Worm (Caenorhabditis elegans) whole organism, L1 larva: ENCODE results near the gene tpst-2.

Experiments
- F16B12.6 ChIP-seq: fragments of 150-350 bp; optimal IDR thresholded peaks from 2 replicates; lab custom pipeline; 2014; ENCODE audit warnings: missing biosample characterization, missing genetic modification characterization
- aha-1 ChIP-seq: fragments of 150-350 bp; optimal IDR thresholded peaks from 2 replicates; lab custom pipeline; 2014; ENCODE audit warnings: missing biosample characterization, missing genetic modification characterization
- blmp-1 ChIP-seq: fragments of 150-350 bp; optimal IDR thresholded peaks from 2 replicates; lab custom pipeline; 2014; ENCODE audit warnings: missing biosample characterization, missing genetic modification characterization
- ceh-8 ChIP-seq: fragments of 200-800 bp; sonication (Bioruptor generic); optimal IDR thresholded peaks from 2 replicates; lab custom pipeline; 2018; ENCODE audit warnings: mild to moderate bottlenecking, missing genetic modification characterization, moderate library complexity, missing compliant biosample characterization
- ceh-82 ChIP-seq, 3 experiments: fragments of 150-350 bp in 1 of 3; sonication (generic microtip) in 2 of 3; optimal IDR thresholded peaks; 2 replicates each; lab custom pipeline; 2014 to 2017; ENCODE audit warnings: missing biosample characterization in 3 of 3, missing genetic modification characterization in 3 of 3
- ceh-88 ChIP-seq: fragments of 200-800 bp; sonication (Bioruptor generic); IDR thresholded peaks from 2 replicates; pipeline ENCODE4 v1.3.6; 2022; ENCODE audit warnings: missing genetic modification characterization, missing compliant biosample characterization
- dpl-1 ChIP-seq, 3 experiments: fragments of 150-350 bp in 2 of 3; sonication (generic microtip) in 1 of 3; optimal IDR thresholded peaks; 2 replicates each; lab custom pipeline; 2014 to 2017; ENCODE audit warnings: missing biosample characterization in 3 of 3, missing genetic modification characterization in 3 of 3, missing genetic modification reagents in 3 of 3
- dsc-1 ChIP-seq: sonication (generic microtip); optimal IDR thresholded peaks from 2 replicates; lab custom pipeline; 2016; ENCODE audit warnings: mild to moderate bottlenecking, missing genetic modification characterization, missing compliant biosample characterization
- efl-1 ChIP-seq, 4 experiments: fragments of 150-350 bp; optimal IDR thresholded peaks in 3 of 4; peaks in 1 of 4; 1 replicate in 1 of 4; 2 replicates in 3 of 4; lab custom pipeline; 2014; ENCODE audit warnings: missing biosample characterization in 2 of 4, missing genetic modification characterization in 2 of 4, missing genetic modification reagents in 2 of 4
- egl-13 ChIP-seq: sonication (generic microtip); optimal IDR thresholded peaks from 2 replicates; lab custom pipeline; 2016; ENCODE audit warnings: missing genotype, missing genetic modification reagents, missing genetic modification characterization, missing compliant biosample characterization
- egl-27 ChIP-seq, 2 experiments: fragments of 150-350 bp in 1 of 2; sonication (generic microtip); optimal IDR thresholded peaks; 3 replicates each; lab custom pipeline; 2017 to 2018; ENCODE audit warnings: missing biosample characterization in 2 of 2, missing genetic modification characterization in 2 of 2, missing genetic modification reagents in 2 of 2
- elt-2 ChIP-seq: sonication (generic microtip); optimal IDR thresholded peaks from 2 replicates; lab custom pipeline; 2016; ENCODE audit warnings: missing genetic modification characterization, mild to moderate bottlenecking, inconsistent platforms, missing compliant biosample characterization, missing genetic modification reagents
- elt-3 ChIP-seq, 6 experiments: fragments of 150-350 bp in 1 of 6; sonication (generic microtip); optimal IDR thresholded peaks; 2 replicates each; lab custom pipeline; 2017 to 2018; ENCODE audit warnings: missing biosample characterization in 6 of 6, missing genetic modification characterization in 6 of 6, inconsistent platforms in 1 of 6
- ets-5 ChIP-seq: fragments of 200-800 bp; sonication (Bioruptor generic); IDR thresholded peaks from 2 replicates; pipeline ENCODE4 v1.3.6; 2022; ENCODE audit warnings: missing genetic modification characterization, missing compliant biosample characterization
- fkh-10 ChIP-seq: sonication (generic microtip); optimal IDR thresholded peaks from 2 replicates; lab custom pipeline; 2017; ENCODE audit warnings: missing biosample characterization, missing genetic modification reagents, missing genetic modification characterization
- fkh-8 ChIP-seq: sonication (generic microtip); optimal IDR thresholded peaks from 2 replicates; lab custom pipeline; 2016; ENCODE audit warnings: mild to moderate bottlenecking, missing genetic modification characterization, missing compliant biosample characterization
- grh-1 ChIP-seq: fragments of 200-800 bp; sonication (Bioruptor generic); IDR thresholded peaks from 2 replicates; pipeline ENCODE4 v1.3.6; 2022; ENCODE audit warnings: missing genetic modification reagents, missing genetic modification characterization, missing compliant biosample characterization
- isw-1 ChIP-seq: fragments of 200-800 bp; sonication (Bioruptor generic); IDR thresholded peaks from 2 replicates; pipeline ENCODE4 v1.3.6; 2022; ENCODE audit warnings: missing genetic modification characterization, missing compliant biosample characterization
- jun-1 ChIP-seq: fragments of 150-350 bp; optimal IDR thresholded peaks from 2 replicates; lab custom pipeline; 2014; ENCODE audit warnings: missing biosample characterization, missing genetic modification reagents, missing genetic modification characterization
- lin-14 ChIP-seq: fragments of 200-800 bp; sonication (Bioruptor generic); optimal IDR thresholded peaks from 2 replicates; lab custom pipeline; 2018; ENCODE audit warnings: mild to moderate bottlenecking, missing genetic modification characterization, moderate library complexity, missing compliant biosample characterization
- lin-35 ChIP-seq, 2 experiments: fragments of 150-350 bp; optimal IDR thresholded peaks; 2 replicates each; lab custom pipeline; 2014; ENCODE audit warnings: missing biosample characterization in 2 of 2, missing genetic modification characterization in 2 of 2, missing genetic modification reagents in 2 of 2
- lir-3 ChIP-seq: sonication (generic microtip); optimal IDR thresholded peaks from 2 replicates; lab custom pipeline; 2016; ENCODE audit warnings: mild to moderate bottlenecking, missing genetic modification characterization, moderate library complexity, missing compliant biosample characterization; ENCODE audit not compliant: poor library complexity
- lsy-2 ChIP-seq, 2 experiments: fragments of 150-350 bp; optimal IDR thresholded peaks; 2 replicates each; lab custom pipeline; 2014; ENCODE audit warnings: missing biosample characterization in 2 of 2, missing genetic modification characterization in 2 of 2
- mep-1 ChIP-seq: fragments of 150-350 bp; optimal IDR thresholded peaks from 2 replicates; lab custom pipeline; 2014; ENCODE audit warnings: missing biosample characterization, missing genetic modification characterization
- nhr-47 ChIP-seq: sonication (generic microtip); optimal IDR thresholded peaks from 2 replicates; lab custom pipeline; 2016; ENCODE audit warnings: mild to moderate bottlenecking, missing genetic modification characterization, moderate library complexity, missing compliant biosample characterization
- nhr-71 ChIP-seq: sonication (generic microtip); optimal IDR thresholded peaks from 2 replicates; lab custom pipeline; 2016; ENCODE audit warnings: mild to moderate bottlenecking, missing genetic modification characterization, moderate library complexity, missing compliant biosample characterization
- nhr-90 ChIP-seq: sonication (generic microtip); optimal IDR thresholded peaks from 2 replicates; lab custom pipeline; 2016; ENCODE audit warnings: mild to moderate bottlenecking, missing genetic modification characterization, missing compliant biosample characterization; ENCODE audit not compliant: poor library complexity
- snpc-4 ChIP-seq: fragments of 150-350 bp; optimal IDR thresholded peaks from 2 replicates; lab custom pipeline; 2014; ENCODE audit warnings: missing biosample characterization, missing genetic modification characterization
- snu-23 ChIP-seq: sonication (generic microtip); optimal IDR thresholded peaks from 2 replicates; lab custom pipeline; 2016; ENCODE audit warnings: missing genetic modification characterization, missing compliant biosample characterization
- sptf-1 ChIP-seq: fragments of 150-350 bp; optimal IDR thresholded peaks from 2 replicates; lab custom pipeline; 2014; ENCODE audit warnings: missing biosample characterization, missing genetic modification characterization
- swsn-7 ChIP-seq: sonication (generic microtip); optimal IDR thresholded peaks from 2 replicates; lab custom pipeline; 2016; ENCODE audit warnings: missing genetic modification characterization, missing compliant biosample characterization
- tbx-2 ChIP-seq: sonication (generic microtip); optimal IDR thresholded peaks from 2 replicates; lab custom pipeline; 2016; ENCODE audit warnings: missing genetic modification characterization, missing compliant biosample characterization
- unc-130 ChIP-seq: fragments of 150-350 bp; optimal IDR thresholded peaks from 2 replicates; lab custom pipeline; 2017; ENCODE audit warnings: missing biosample characterization, missing genetic modification characterization, inconsistent platforms
- unc-30 ChIP-seq: sonication (generic microtip); optimal IDR thresholded peaks from 2 replicates; lab custom pipeline; 2017; ENCODE audit warnings: missing biosample characterization, missing genetic modification characterization
- unc-86 ChIP-seq: sonication (generic microtip); optimal IDR thresholded peaks from 2 replicates; lab custom pipeline; 2016; ENCODE audit warnings: missing genetic modification characterization, missing compliant biosample characterization
- unc-98 ChIP-seq: fragments of 200-800 bp; sonication (Bioruptor generic); IDR thresholded peaks from 2 replicates; pipeline ENCODE4 v1.3.6; 2022; ENCODE audit warnings: missing genetic modification characterization, missing compliant biosample characterization
- vab-15 ChIP-seq: sonication (generic microtip); optimal IDR thresholded peaks from 2 replicates; lab custom pipeline; 2017; ENCODE audit warnings: missing genotype, mild to moderate bottlenecking, missing genetic modification characterization, missing compliant biosample characterization
- ztf-11 ChIP-seq, 2 experiments: sonication (generic microtip); optimal IDR thresholded peaks; 2 replicates each; lab custom pipeline; 2016 to 2017; ENCODE audit warnings: missing genetic modification characterization in 2 of 2, missing biosample characterization in 1 of 2, missing compliant biosample characterization in 1 of 2

Gene tpst-2

ce11 chrIII:762508-762907 is 8.6 kb upstream of the tpst-2 start:
- peak; percentile 85 for TF ChIP-seq dsc-1
- TF ChIP-seq egl-27 (tag; optimal IDR thresholded peaks at IDR 0.05; lab: Kevin White, UChicago), result no peak

DNA sequence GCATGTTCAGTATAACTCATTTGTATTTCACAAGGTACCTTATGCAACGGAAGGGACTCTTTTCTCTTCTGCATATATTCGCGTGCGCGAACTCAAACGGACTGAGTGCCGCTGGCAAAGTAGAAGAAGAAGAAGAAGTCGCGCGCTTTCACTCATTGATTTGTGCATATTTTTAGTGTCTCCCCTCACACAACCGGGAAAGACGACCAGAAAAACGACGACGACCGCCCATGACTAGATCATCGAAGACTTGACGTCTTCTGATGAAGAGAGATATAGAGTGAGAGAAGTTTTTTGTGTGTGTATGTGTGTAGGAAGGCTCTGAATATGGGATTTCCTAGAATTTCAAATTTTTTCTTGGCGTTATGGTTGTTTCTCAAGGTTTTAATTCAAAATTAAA is 6.7 kb upstream of the tpst-2 start:
- TF ChIP-seq unc-30, result no peak
- TF ChIP-seq fkh-10 (GFP tag; lab: Kevin White, UChicago), result peak; percentile 58
- peak; percentile 26; the same call in 1 of the 2 replicates for TF ChIP-seq isw-1
- TF ChIP-seq fkh-8, result peak; percentile 89
- TF ChIP-seq unc-86 (tag; lab: Kevin White, UChicago), result peak; percentile 78
- peak; percentile 49 for TF ChIP-seq egl-13 (tag; lab: Kevin White, UChicago)
- TF ChIP-seq lin-14 (GFP tag; lab: Kevin White, UChicago), result peak; percentile 88
- peak; percentile 2 for TF ChIP-seq snu-23 (GFP tag; lab: Kevin White, UChicago)
- no peak for TF ChIP-seq nhr-90 (tag; lab: Kevin White, UChicago)
- peak in 1 of 2 experiments; percentile 15 for TF ChIP-seq lin-35 (GFP tag; optimal IDR thresholded peaks at IDR 0.05; lab: Kevin White, UChicago)
- TF ChIP-seq ets-5, result no peak
- no peak for TF ChIP-seq unc-130 (tag; lab: Kevin White, UChicago)
- TF ChIP-seq efl-1 (optimal IDR thresholded peaks at IDR 0.05; lab: Kevin White, UChicago), result no peak
- no peak for TF ChIP-seq efl-1 (GFP tag; optimal IDR thresholded peaks at IDR 0.05 in 1 of 2; lab: Kevin White, UChicago)
- no peak for TF ChIP-seq dpl-1 (GFP tag; optimal IDR thresholded peaks at IDR 0.05; lab: Kevin White, UChicago)
- no peak for TF ChIP-seq ceh-8
- TF ChIP-seq dsc-1, result peak; percentile 13
- no peak for TF ChIP-seq lir-3 (tag; lab: Kevin White, UChicago)
- TF ChIP-seq snpc-4, result peak; percentile 16
- peak; percentile 51 for TF ChIP-seq nhr-47 (tag; lab: Kevin White, UChicago)
- TF ChIP-seq elt-2 (tag; lab: Kevin White, UChicago), result no peak
- TF ChIP-seq sptf-1 (tag; lab: Kevin White, UChicago), result no peak
- TF ChIP-seq vab-15 (tag; lab: Kevin White, UChicago), result no peak
- peak; percentile 38 for TF ChIP-seq swsn-7 (tag; lab: Kevin White, UChicago)
- TF ChIP-seq ceh-82 (tag; optimal IDR thresholded peaks at IDR 0.05; lab: Kevin White, UChicago), result peak in 2 of 3 experiments; percentile 10 to 60
- no peak for TF ChIP-seq F16B12.6
- TF ChIP-seq lsy-2 (tag; optimal IDR thresholded peaks at IDR 0.05; lab: Kevin White, UChicago), result peak in 1 of 2 experiments; percentile 21
- TF ChIP-seq mep-1 (tag; lab: Kevin White, UChicago), result peak; percentile 20
- peak; percentile 11 for TF ChIP-seq tbx-2
- peak; percentile 62 for TF ChIP-seq nhr-71 (tag; lab: Kevin White, UChicago)

- no peak for TF ChIP-seq grh-1 (GFP tag; lab: Robert Waterston, UW)
- no peak for TF ChIP-seq egl-27 (tag; optimal IDR thresholded peaks at IDR 0.05; lab: Kevin White, UChicago)
- TF ChIP-seq, all 84 proteins: peak for 0
These were observed 6.2 kb upstream of the tpst-2 start, which contains the start of gene ptl-1 for ce11 chrIII:764884-765283. Gene ptl-1, plus strand, starts transcription at chrIII:765184.

ce11 chrIII:768528-768927 is 2.5 kb upstream of the tpst-2 start:
- TF ChIP-seq unc-98 (GFP tag; lab: Robert Waterston, UW) (no peak), aha-1 (tag; lab: Kevin White, UChicago) (no peak), ceh-8 (peak; percentile 17), ceh-88 (GFP tag; lab: Robert Waterston, UW) (no peak), F16B12.6 (no peak)
- TF ChIP-seq, all 84 proteins: peak for 1

DNA sequence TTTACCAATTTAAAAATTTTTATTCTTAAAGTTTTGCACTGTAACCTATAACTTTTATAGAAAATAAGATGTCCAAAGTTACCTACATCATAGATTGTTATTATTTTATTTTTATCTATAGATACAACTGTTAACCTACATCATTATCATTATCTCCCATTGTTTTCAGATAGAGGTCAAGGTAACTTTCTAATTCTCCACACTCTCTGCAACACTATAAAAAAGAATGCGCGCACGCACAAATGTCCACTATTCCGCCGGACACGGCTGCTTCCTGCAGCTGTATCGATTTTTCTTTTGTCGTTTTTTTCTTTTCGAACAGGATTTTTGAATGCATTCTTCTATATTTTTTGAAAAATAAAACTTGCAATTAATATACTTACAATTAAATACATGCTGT is 1.6 kb downstream of the tpst-2 start:
- TF ChIP-seq jun-1 (tag; lab: Kevin White, UChicago) (no peak), ztf-11 (tag; optimal IDR thresholded peaks at IDR 0.05; lab: Kevin White, UChicago) (no peak), blmp-1 (tag; lab: Kevin White, UChicago) (peak; percentile 88), elt-3 (tag; optimal IDR thresholded peaks at IDR 0.05; lab: Kevin White, UChicago) (peak in 2 of 6 experiments; percentile 2 to 15), fkh-8 (no peak), grh-1 (GFP tag; lab: Robert Waterston, UW) (no peak)
